Worm (Caenorhabditis elegans): ENCODE results near the gene fbxa-115.

DNA sequence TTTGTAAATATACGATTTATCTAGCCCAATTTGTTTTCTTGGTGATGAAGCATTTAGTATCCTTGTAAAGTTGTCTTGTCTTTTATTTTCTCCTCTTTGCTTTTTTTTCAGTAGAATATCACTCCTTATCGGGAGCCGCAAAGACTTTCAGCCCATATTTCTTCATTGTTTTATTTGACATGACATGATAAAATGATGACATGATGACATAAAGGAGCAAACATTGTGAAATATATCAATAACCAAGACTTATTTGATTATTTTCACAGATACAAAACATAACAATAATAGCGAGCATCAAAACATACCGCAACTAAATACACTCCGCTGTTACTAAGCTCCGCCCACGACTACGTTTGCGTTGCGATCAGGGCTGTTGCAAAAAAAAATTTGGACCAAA lies 26.1 kb downstream of the fbxa-115 start:
- TF ChIP-seq ztf-23 (GFP tag; IDR thresholded peaks at IDR 0.05) (no peak), ztf-29 (GFP tag; IDR thresholded peaks at IDR 0.05) (no peak), flt-1 (GFP tag; IDR thresholded peaks at IDR 0.05) (no peak), T22C8.4 (GFP tag; IDR thresholded peaks at IDR 0.05) (no peak)

Data from whole organism, midembryonic.